Worm (Caenorhabditis elegans) whole organism, L4 larva: ENCODE measurements around the gene gem-1.

Source experiments
- D1046.2 ChIP-seq: fragments of 200-800 bp; sonication (Bioruptor generic); IDR thresholded peaks from 2 replicates; pipeline ENCODE4 v1.3.6; 2022; ENCODE audit warnings: missing genetic modification characterization, missing compliant biosample characterization
- F26F4.8 ChIP-seq: fragments of 200-800 bp; sonication (Bioruptor generic); conservative IDR thresholded peaks from 2 replicates; pipeline ENCODE4 v1.3.6; 2022; ENCODE audit warnings: missing genetic modification characterization, missing compliant biosample characterization
- F44E2.7 ChIP-seq: fragments of 200-800 bp; sonication (Bioruptor generic); IDR thresholded peaks from 2 replicates; pipeline ENCODE4 v2.1.2; 2022; ENCODE audit warnings: missing genetic modification characterization, missing compliant biosample characterization
- F49E8.2 ChIP-seq: sonication (generic microtip); optimal IDR thresholded peaks from 2 replicates; lab custom pipeline; 2016; ENCODE audit warnings: missing compliant biosample characterization, mild to moderate bottlenecking, missing genetic modification characterization, borderline replicate concordance
- R02D3.7 ChIP-seq: fragments of 150-350 bp; sonication (generic microtip); optimal IDR thresholded peaks from 3 replicates; lab custom pipeline; 2014; ENCODE audit warnings: missing biosample characterization, missing genetic modification characterization
- T20F7.1 ChIP-seq: fragments of 200-800 bp; sonication (Bioruptor generic); optimal IDR thresholded peaks from 2 replicates; lab custom pipeline; 2018; ENCODE audit warnings: mild to moderate bottlenecking, missing genetic modification characterization, missing compliant biosample characterization
- T26A8.4 ChIP-seq: fragments of 200-800 bp; sonication (Bioruptor generic); IDR thresholded peaks from 2 replicates; pipeline ENCODE4 v1.3.6; 2022; ENCODE audit warnings: missing genetic modification characterization, missing compliant biosample characterization
- Y5F2A.4 ChIP-seq: fragments of 200-800 bp; sonication (Bioruptor generic); optimal IDR thresholded peaks from 2 replicates; lab custom pipeline; 2018; ENCODE audit warnings: mild to moderate bottlenecking, missing genetic modification characterization, missing compliant biosample characterization
- Y75B8A.6 ChIP-seq: fragments of 200-800 bp; sonication (Bioruptor generic); IDR thresholded peaks from 2 replicates; pipeline ENCODE4 v1.3.6; 2022; ENCODE audit warnings: missing genetic modification reagents, missing genetic modification characterization, missing compliant biosample characterization
- aha-1 ChIP-seq: fragments of 150-350 bp; peaks from one replicate; lab custom pipeline; 2014; ENCODE audit warnings: missing biosample characterization, missing genetic modification characterization
- aly-2 ChIP-seq: sonication (generic microtip); optimal IDR thresholded peaks from 2 replicates; lab custom pipeline; 2018; ENCODE audit warnings: missing biosample characterization, missing genetic modification characterization
- ama-1 ChIP-seq: fragments of 150-350 bp; optimal IDR thresholded peaks from 2 replicates; lab custom pipeline; 2014; ENCODE audit warnings: inconsistent platforms, mixed read lengths
- attf-4 ChIP-seq: sonication (generic microtip); optimal IDR thresholded peaks from 3 replicates; lab custom pipeline; 2017; ENCODE audit warnings: missing biosample characterization, missing genetic modification characterization
- ceh-44 ChIP-seq: fragments of 200-800 bp; sonication (Bioruptor generic); IDR thresholded peaks from 2 replicates; pipeline ENCODE4 v1.3.6; 2022; ENCODE audit warnings: missing genetic modification reagents, missing genetic modification characterization, missing compliant biosample characterization
- ces-1 ChIP-seq: fragments of 150-350 bp; sonication (generic microtip); optimal IDR thresholded peaks from 4 replicates; lab custom pipeline; 2014; ENCODE audit warnings: missing biosample characterization, missing genetic modification reagents, missing genetic modification characterization
- cey-2 ChIP-seq: sonication (generic microtip); optimal IDR thresholded peaks from 3 replicates; lab custom pipeline; 2017; ENCODE audit warnings: missing genetic modification characterization, mild to moderate bottlenecking, missing compliant biosample characterization, antibody characterized with exemption, borderline replicate concordance; ENCODE audit not compliant: insufficient read depth
- ctbp-1 ChIP-seq: fragments of 200-800 bp; sonication (Bioruptor generic); IDR thresholded peaks from 2 replicates; pipeline ENCODE4 v1.3.6; 2022; ENCODE audit warnings: missing genetic modification reagents, missing genetic modification characterization, missing compliant biosample characterization
- daf-12 ChIP-seq: fragments of 150-350 bp; optimal IDR thresholded peaks from 2 replicates; lab custom pipeline; 2014; ENCODE audit warnings: missing biosample characterization, missing genetic modification reagents, missing genetic modification characterization
- daf-19 ChIP-seq: fragments of 200-800 bp; sonication (Bioruptor generic); conservative IDR thresholded peaks from 2 replicates; pipeline ENCODE4 v1.3.6; 2022; ENCODE audit warnings: missing genetic modification characterization, missing compliant biosample characterization
- daf-8 ChIP-seq: fragments of 200-800 bp; sonication (Bioruptor generic); IDR thresholded peaks from 2 replicates; pipeline ENCODE4 v1.3.6; 2022; ENCODE audit warnings: missing genetic modification characterization, missing compliant biosample characterization
- dmd-8 ChIP-seq: fragments of 200-800 bp; sonication (Bioruptor generic); IDR thresholded peaks from 2 replicates; pipeline ENCODE4 v1.3.6; 2022; ENCODE audit warnings: missing genetic modification characterization, missing compliant biosample characterization
- dpl-1 ChIP-seq: fragments of 150-350 bp; optimal IDR thresholded peaks from 2 replicates; lab custom pipeline; 2014; ENCODE audit warnings: missing biosample characterization, missing genetic modification reagents, missing genetic modification characterization
- dve-1 ChIP-seq: sonication (generic microtip); optimal IDR thresholded peaks from 2 replicates; lab custom pipeline; 2017; ENCODE audit warnings: antibody characterized with exemption, mild to moderate bottlenecking, missing genetic modification characterization, missing compliant biosample characterization; ENCODE audit not compliant: insufficient read depth
- egl-27 ChIP-seq: sonication (generic microtip); optimal IDR thresholded peaks from 3 replicates; lab custom pipeline; 2017; ENCODE audit warnings: missing biosample characterization, missing genetic modification reagents, missing genetic modification characterization
- gei-8 ChIP-seq: fragments of 200-800 bp; sonication (Bioruptor generic); optimal IDR thresholded peaks from 2 replicates; lab custom pipeline; 2018; ENCODE audit warnings: mild to moderate bottlenecking, missing genetic modification characterization, missing compliant biosample characterization
- hif-1 ChIP-seq, 2 experiments: sonication (generic microtip); optimal IDR thresholded peaks; 2 replicates each; lab custom pipeline; 2016 to 2017; ENCODE audit warnings: missing compliant biosample characterization in 2 of 2, missing genetic modification characterization in 2 of 2, missing genetic modification reagents in 2 of 2, missing genotype in 2 of 2, mild to moderate bottlenecking in 1 of 2
- lim-7 ChIP-seq: fragments of 200-800 bp; sonication (Bioruptor generic); IDR thresholded peaks from 2 replicates; pipeline ENCODE4 v1.3.6; 2022; ENCODE audit warnings: missing genetic modification characterization, missing compliant biosample characterization
- lin-1 ChIP-seq: fragments of 200-800 bp; sonication (Bioruptor generic); IDR thresholded peaks from 2 replicates; pipeline ENCODE4 v1.3.6; 2022; ENCODE audit warnings: missing genetic modification reagents, missing genetic modification characterization, missing compliant biosample characterization
- lin-13 ChIP-seq: fragments of 150-350 bp; optimal IDR thresholded peaks from 2 replicates; lab custom pipeline; 2014; ENCODE audit warnings: missing biosample characterization, missing genetic modification reagents, missing genetic modification characterization
- lin-15B ChIP-seq: fragments of 150-350 bp; sonication (generic microtip); optimal IDR thresholded peaks from 3 replicates; lab custom pipeline; 2014; ENCODE audit warnings: missing biosample characterization, missing genetic modification characterization
- lin-39 ChIP-seq: fragments of 150-350 bp; optimal IDR thresholded peaks from 2 replicates; lab custom pipeline; 2014; ENCODE audit warnings: missing biosample characterization, missing genetic modification reagents, missing genetic modification characterization
- lir-3 ChIP-seq: sonication (generic microtip); optimal IDR thresholded peaks from 2 replicates; lab custom pipeline; 2016; ENCODE audit warnings: mild to moderate bottlenecking, missing genetic modification characterization, missing compliant biosample characterization
- madf-9 ChIP-seq: fragments of 200-800 bp; sonication (Bioruptor generic); conservative IDR thresholded peaks from 2 replicates; pipeline ENCODE4 v1.3.6; 2022; ENCODE audit warnings: missing genetic modification reagents, missing genetic modification characterization, missing compliant biosample characterization
- mep-1 ChIP-seq: fragments of 150-350 bp; sonication (generic microtip); optimal IDR thresholded peaks from 3 replicates; lab custom pipeline; 2014; ENCODE audit warnings: missing biosample characterization, missing genetic modification characterization
- mes-2 ChIP-seq: sonication (generic microtip); optimal IDR thresholded peaks from 2 replicates; lab custom pipeline; 2016; ENCODE audit warnings: missing genotype, mild to moderate bottlenecking, missing genetic modification characterization, missing compliant biosample characterization; ENCODE audit not compliant: poor library complexity, severe bottlenecking
- nhr-10 ChIP-seq: fragments of 150-350 bp; optimal IDR thresholded peaks from 2 replicates; lab custom pipeline; 2014; ENCODE audit warnings: missing biosample characterization, missing genetic modification characterization
- nhr-102 ChIP-seq: sonication (generic microtip); optimal IDR thresholded peaks from 2 replicates; lab custom pipeline; 2016; ENCODE audit warnings: mild to moderate bottlenecking, missing genetic modification characterization, moderate library complexity, missing compliant biosample characterization
- nhr-111 ChIP-seq: fragments of 200-800 bp; sonication (Bioruptor generic); optimal IDR thresholded peaks from 2 replicates; lab custom pipeline; 2018; ENCODE audit warnings: mild to moderate bottlenecking, missing genetic modification characterization, missing compliant biosample characterization
- nhr-237 ChIP-seq: sonication (generic microtip); optimal IDR thresholded peaks from 2 replicates; lab custom pipeline; 2017; ENCODE audit warnings: missing biosample characterization, missing genetic modification characterization
- nhr-6 ChIP-seq: fragments of 150-350 bp; optimal IDR thresholded peaks from 2 replicates; lab custom pipeline; 2014; ENCODE audit warnings: missing biosample characterization, missing genetic modification characterization
- nhr-77 ChIP-seq: fragments of 150-350 bp; optimal IDR thresholded peaks from 2 replicates; lab custom pipeline; 2014; ENCODE audit warnings: missing biosample characterization, missing genetic modification characterization
- pha-4 ChIP-seq, 2 experiments: fragments of 150-350 bp in 1 of 2; fragments of 200-800 bp in 1 of 2; sonication (Bioruptor generic) in 1 of 2; IDR thresholded peaks in 1 of 2; optimal IDR thresholded peaks in 1 of 2; 2 replicates each; pipeline versions ENCODE4 v1.3.6 to Lab custom; 2014 to 2022; ENCODE audit warnings: missing genetic modification characterization in 2 of 2, missing genetic modification reagents in 2 of 2, missing biosample characterization in 1 of 2, missing compliant biosample characterization in 1 of 2
- saeg-2 ChIP-seq: fragments of 200-800 bp; sonication (Bioruptor generic); IDR thresholded peaks from 2 replicates; pipeline ENCODE4 v1.3.6; 2022; ENCODE audit warnings: missing genetic modification reagents, missing genetic modification characterization, missing compliant biosample characterization
- spr-1 ChIP-seq: sonication (generic microtip); optimal IDR thresholded peaks from 2 replicates; lab custom pipeline; 2016; ENCODE audit warnings: mild to moderate bottlenecking, missing genetic modification characterization, missing compliant biosample characterization
- spr-3 ChIP-seq: fragments of 200-800 bp; sonication (Bioruptor generic); optimal IDR thresholded peaks from 2 replicates; lab custom pipeline; 2018; ENCODE audit warnings: mild to moderate bottlenecking, missing genetic modification characterization, missing compliant biosample characterization
- tag-97 ChIP-seq: fragments of 200-800 bp; sonication (Bioruptor generic); IDR thresholded peaks from 2 replicates; pipeline ENCODE4 v1.3.6; 2022; ENCODE audit warnings: missing genetic modification characterization, missing compliant biosample characterization
- unc-62 ChIP-seq, 3 experiments: fragments of 150-350 bp in 1 of 3; sonication (generic microtip); optimal IDR thresholded peaks in 2 of 3; peaks in 1 of 3; 1 replicate in 1 of 3; 2 replicates in 2 of 3; lab custom pipeline; 2014 to 2017; ENCODE audit warnings: missing biosample characterization in 3 of 3, missing genetic modification characterization in 3 of 3, missing genetic modification reagents in 3 of 3, missing genotype in 1 of 3
- zag-1 ChIP-seq: fragments of 150-350 bp; optimal IDR thresholded peaks from 2 replicates; lab custom pipeline; 2014; ENCODE audit warnings: missing biosample characterization, missing genetic modification characterization
- ztf-11 ChIP-seq: fragments of 150-350 bp; optimal IDR thresholded peaks from 2 replicates; lab custom pipeline; 2014; ENCODE audit warnings: missing biosample characterization, missing genetic modification characterization

gem-1 gene

DNA sequence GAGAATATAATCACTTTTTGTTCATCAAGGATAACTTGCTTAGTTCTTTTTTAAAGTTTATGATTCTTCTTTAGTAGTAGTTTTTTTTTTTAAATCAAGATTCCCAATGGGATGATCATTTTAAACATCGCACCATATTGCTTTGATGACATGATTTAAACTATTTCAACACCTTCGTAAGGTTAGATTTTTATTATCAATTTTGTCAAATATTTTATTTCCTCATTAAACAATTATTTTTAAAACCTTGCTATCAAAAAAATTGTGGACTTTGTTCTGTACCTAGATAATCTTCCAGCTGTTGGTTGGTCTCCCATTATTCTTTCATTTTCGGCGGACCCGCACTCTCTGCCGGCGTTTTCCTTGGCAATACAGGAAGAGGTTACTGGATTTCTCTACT, 45.4 kb downstream of the gem-1 start, which contains the start of gene sir-2.3:
TSS of gene sir-2.3 (plus strand) at position 301 of the 400 bp plus-strand sequence.
- no peak for TF ChIP-seq R02D3.7 (tag; lab: Kevin White, UChicago)
- TF ChIP-seq aha-1 (tag; lab: Kevin White, UChicago): peak; percentile 40

DNA sequence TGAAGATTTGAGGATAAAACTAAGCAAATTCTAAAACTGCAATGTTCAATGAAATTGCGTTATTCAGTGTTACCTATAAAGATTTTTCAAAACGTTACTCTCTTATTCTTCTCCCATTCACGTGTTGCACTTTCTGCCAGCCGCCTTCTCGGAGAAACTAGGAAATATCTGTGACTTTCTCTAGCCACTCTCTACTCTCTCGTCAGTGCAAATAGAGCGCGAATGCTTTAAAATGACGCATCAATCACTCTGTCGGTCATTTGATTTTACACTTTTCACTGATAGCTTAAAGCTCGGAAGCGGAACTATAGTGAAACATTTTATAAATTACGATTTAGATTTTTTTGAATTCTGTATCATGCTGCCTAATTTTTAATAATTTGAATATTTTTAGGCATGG, 47.9 kb downstream of the gem-1 start:
- TF ChIP-seq F26F4.8 (GFP tag; lab: Robert Waterston, UW): no peak
- TF ChIP-seq D1046.2: no peak
- TF ChIP-seq ama-1 (lab: Kevin White, UChicago): no peak
- TF ChIP-seq spr-3 (GFP tag; lab: Kevin White, UChicago): no peak
- TF ChIP-seq ceh-44 (GFP tag; lab: Robert Waterston, UW): no peak
- peak; percentile 37 for TF ChIP-seq lin-39 (tag; lab: Kevin White, UChicago)
- TF ChIP-seq saeg-2 (GFP tag; lab: Robert Waterston, UW): no peak
- TF ChIP-seq egl-27 (tag; lab: Kevin White, UChicago): no peak
- 0 out of 2 replicates have a peak, but pooled peaks have one; percentile 52 for TF ChIP-seq lin-1 (GFP tag; lab: Robert Waterston, UW)
- TF ChIP-seq daf-12: no peak
- TF ChIP-seq T20F7.1: no peak
- TF ChIP-seq aly-2: no peak
- TF ChIP-seq nhr-111 (GFP tag; lab: Kevin White, UChicago): no peak
- TF ChIP-seq hif-1 (tag; optimal IDR thresholded peaks at IDR 0.05; lab: Kevin White, UChicago): peak in 1 of 2 experiments; percentile 65
- TF ChIP-seq unc-62 (GFP tag; optimal IDR thresholded peaks at IDR 0.05 in 1 of 2; lab: Kevin White, UChicago): peak in 1 of 2 experiments; percentile 99
- TF ChIP-seq unc-62 (tag; optimal IDR thresholded peaks at IDR 0.05; lab: Kevin White, UChicago): no peak
- no peak for TF ChIP-seq F44E2.7 (GFP tag; lab: Robert Waterston, UW)
- TF ChIP-seq daf-8 (GFP tag; lab: Robert Waterston, UW): no peak
- no peak for TF ChIP-seq attf-4 (tag; lab: Kevin White, UChicago)
- no peak for TF ChIP-seq lim-7 (GFP tag; lab: Robert Waterston, UW)
- TF ChIP-seq T26A8.4 (GFP tag; lab: Robert Waterston, UW): no peak
- no peak for TF ChIP-seq spr-1 (tag; lab: Kevin White, UChicago)
- TF ChIP-seq nhr-10 (tag; lab: Kevin White, UChicago): peak; percentile 46
- TF ChIP-seq Y5F2A.4 (GFP tag; lab: Kevin White, UChicago): no peak
- no peak for TF ChIP-seq gei-8
- peak; percentile 88 for TF ChIP-seq mep-1
- TF ChIP-seq zag-1 (tag; lab: Kevin White, UChicago): no peak
- peak; percentile 80 for TF ChIP-seq dve-1
- 0 out of 2 replicates have a peak, but pooled peaks have one; percentile 19 for TF ChIP-seq ctbp-1 (GFP tag; lab: Robert Waterston, UW)
- peak; percentile 67 for TF ChIP-seq nhr-6 (tag; lab: Kevin White, UChicago)
- TF ChIP-seq tag-97 (GFP tag; lab: Robert Waterston, UW): no peak
- TF ChIP-seq dmd-8: no peak
- TF ChIP-seq Y75B8A.6: no peak
- TF ChIP-seq lin-13 (GFP tag; lab: Kevin White, UChicago): peak; percentile 58
- no peak for TF ChIP-seq madf-9
- no peak for TF ChIP-seq lin-15B (tag; lab: Kevin White, UChicago)
- TF ChIP-seq nhr-237 (tag; lab: Kevin White, UChicago): no peak
- no peak for TF ChIP-seq lir-3 (tag; lab: Kevin White, UChicago)
- peak; percentile 45 for TF ChIP-seq dpl-1 (GFP tag; lab: Kevin White, UChicago)
- TF ChIP-seq nhr-77: peak; percentile 75
- TF ChIP-seq cey-2 (tag; lab: Kevin White, UChicago): no peak
- TF ChIP-seq ztf-11 (tag; lab: Kevin White, UChicago): no peak
- TF ChIP-seq mes-2: peak; percentile 69
- TF ChIP-seq ces-1 (GFP tag; lab: Kevin White, UChicago): no peak
- no peak for TF ChIP-seq daf-19 (GFP tag; lab: Robert Waterston, UW)
- TF ChIP-seq F49E8.2: no peak
- no peak for TF ChIP-seq nhr-102 (tag; lab: Kevin White, UChicago)
- TF ChIP-seq pha-4 (GFP tag; IDR thresholded peaks at IDR 0.05; lab: Robert Waterston, UW): no peak
- no peak for TF ChIP-seq pha-4 (tag; optimal IDR thresholded peaks at IDR 0.05; lab: Kevin White, UChicago)
